Fruit fly (Drosophila melanogaster) whole organism, embryonic: Measurements from ENCODE around the gene CG5823.
A peak's percentile ranks its signal among the peaks of the same experiment; 100 is the strongest.

ENCODE experiments used
- Ada2b ChIP-seq: fragments of 200-800 bp; sonication (Bioruptor generic); IDR thresholded peaks from 2 replicates; pipeline ENCODE4 v1.3.6; 2022; ENCODE audit warnings: missing biosample characterization, missing genetic modification characterization
- BtbVII ChIP-seq: fragments of 200-800 bp; sonication (Bioruptor generic); optimal IDR thresholded peaks from 3 replicates; lab custom pipeline; 2017; ENCODE audit warnings: missing biosample characterization, mild to moderate bottlenecking, missing genetic modification characterization
- CG10654 ChIP-seq: fragments of 200-800 bp; sonication (Bioruptor generic); optimal IDR thresholded peaks from 2 replicates; lab custom pipeline; 2016; ENCODE audit warnings: missing biosample characterization, missing genetic modification characterization
- CG10959 ChIP-seq: fragments of 200-800 bp; sonication (Bioruptor generic); IDR thresholded peaks from 2 replicates; pipeline ENCODE4 v1.3.6; 2022; ENCODE audit warnings: missing biosample characterization, missing genetic modification characterization
- CG12071 ChIP-seq: fragments of 200-800 bp; sonication (Bioruptor generic); optimal IDR thresholded peaks from 3 replicates; lab custom pipeline; 2018; ENCODE audit warnings: missing biosample characterization, mild to moderate bottlenecking, missing genetic modification characterization
- CG13624 ChIP-seq: fragments of 200-800 bp; sonication (Bioruptor generic); optimal IDR thresholded peaks from 2 replicates; lab custom pipeline; 2016; ENCODE audit warnings: missing biosample characterization, missing genetic modification characterization
- CG15696 ChIP-seq: fragments of 200-800 bp; sonication (Bioruptor generic); optimal IDR thresholded peaks from 2 replicates; lab custom pipeline; 2019; ENCODE audit warnings: missing biosample characterization, mild to moderate bottlenecking, missing genetic modification characterization, moderate library complexity
- CG1602 ChIP-seq: fragments of 200-800 bp; sonication (Bioruptor generic); optimal IDR thresholded peaks from 3 replicates; lab custom pipeline; 2016; ENCODE audit warnings: missing biosample characterization, missing genetic modification characterization
- CG16863 ChIP-seq: fragments of 200-800 bp; sonication (Bioruptor generic); optimal IDR thresholded peaks from 3 replicates; lab custom pipeline; 2016; ENCODE audit warnings: missing biosample characterization, missing genetic modification characterization
- CG17186 ChIP-seq: fragments of 200-800 bp; sonication (Bioruptor generic); optimal IDR thresholded peaks from 3 replicates; lab custom pipeline; 2017; ENCODE audit warnings: missing biosample characterization, missing genetic modification reagents, missing genetic modification characterization
- CG17359 ChIP-seq: fragments of 200-800 bp; sonication (Bioruptor generic); optimal IDR thresholded peaks from 3 replicates; lab custom pipeline; 2018; ENCODE audit warnings: missing biosample characterization, mild to moderate bottlenecking, missing genetic modification characterization, moderate library complexity
- CG18599 ChIP-seq: fragments of 200-800 bp; sonication (Bioruptor generic); optimal IDR thresholded peaks from 3 replicates; lab custom pipeline; 2017; ENCODE audit warnings: missing biosample characterization, missing genetic modification characterization, mild to moderate bottlenecking, moderate library complexity, missing genetic modification reagents
- CG31441 ChIP-seq: fragments of 200-800 bp; sonication (Bioruptor generic); IDR thresholded peaks from 2 replicates; pipeline ENCODE4 v1.3.6; 2022; ENCODE audit warnings: missing biosample characterization, missing genetic modification characterization
- CG8290 ChIP-seq, 3 experiments: fragments of 200-800 bp; sonication (Bioruptor generic); optimal IDR thresholded peaks; 2 replicates each; lab custom pipeline; 2016 to 2019; ENCODE audit warnings: missing biosample characterization in 3 of 3, missing genetic modification characterization in 3 of 3, mild to moderate bottlenecking in 2 of 3, moderate library complexity in 1 of 3
- CG9876 ChIP-seq: fragments of 200-800 bp; sonication (Bioruptor generic); optimal IDR thresholded peaks from 2 replicates; lab custom pipeline; 2016; ENCODE audit warnings: missing biosample characterization, missing genetic modification characterization
- D19A ChIP-seq: fragments of 200-800 bp; optimal IDR thresholded peaks from 3 replicates; lab custom pipeline; 2019; ENCODE audit warnings: missing biosample characterization, mild to moderate bottlenecking, missing genetic modification characterization, moderate library complexity
- HHEX ChIP-seq: fragments of 200-800 bp; sonication (Bioruptor generic); optimal IDR thresholded peaks from 3 replicates; lab custom pipeline; 2017; ENCODE audit warnings: missing biosample characterization, mild to moderate bottlenecking, missing genetic modification characterization, missing genetic modification reagents
- Hmr ChIP-seq: fragments of 200-800 bp; sonication (Bioruptor generic); optimal IDR thresholded peaks from 3 replicates; lab custom pipeline; 2017; ENCODE audit warnings: mild to moderate bottlenecking, missing biosample characterization, missing genetic modification reagents, missing genetic modification characterization
- Lim3 ChIP-seq: fragments of 200-800 bp; sonication (Bioruptor generic); IDR thresholded peaks from 2 replicates; pipeline ENCODE4 v1.3.6; 2022; ENCODE audit warnings: missing biosample characterization, missing genetic modification characterization
- NC2α ChIP-seq: fragments of 200-800 bp; sonication (Bioruptor generic); optimal IDR thresholded peaks from 2 replicates; lab custom pipeline; 2016; ENCODE audit warnings: missing biosample characterization, missing genetic modification characterization
- NC2β ChIP-seq: fragments of 200-800 bp; sonication (Bioruptor generic); optimal IDR thresholded peaks from 2 replicates; lab custom pipeline; 2016; ENCODE audit warnings: missing biosample characterization, missing genetic modification characterization
- Oli ChIP-seq: fragments of 200-800 bp; sonication (Bioruptor generic); optimal IDR thresholded peaks from 2 replicates; lab custom pipeline; 2018; ENCODE audit warnings: missing biosample characterization, mild to moderate bottlenecking, missing genetic modification characterization, moderate library complexity
- Rx ChIP-seq: fragments of 200-800 bp; sonication (Bioruptor generic); IDR thresholded peaks from 2 replicates; pipeline ENCODE4 v1.3.6; 2022; ENCODE audit warnings: missing biosample characterization, missing genetic modification characterization
- Six4 ChIP-seq: fragments of 200-800 bp; sonication (Bioruptor generic); optimal IDR thresholded peaks from 2 replicates; lab custom pipeline; 2016; ENCODE audit warnings: missing biosample characterization, missing genetic modification characterization
- Taf1 ChIP-seq: fragments of 200-800 bp; sonication (Bioruptor generic); IDR thresholded peaks from 2 replicates; pipeline ENCODE4 v1.3.6; 2022; ENCODE audit warnings: missing biosample characterization, missing genetic modification characterization
- Trl ChIP-seq, 3 experiments: fragments of >200 bp in 2 of 3; fragments of 200-800 bp in 1 of 3; sonication (Bioruptor generic) in 1 of 3; optimal IDR thresholded peaks; 2 replicates in 1 of 3; 3 replicates in 2 of 3; lab custom pipeline; 2016 to 2017; ENCODE audit warnings: missing biosample characterization in 1 of 3, missing genetic modification characterization in 1 of 3
- ab ChIP-seq: fragments of 200-800 bp; sonication (Bioruptor generic); optimal IDR thresholded peaks from 2 replicates; lab custom pipeline; 2016; ENCODE audit warnings: missing biosample characterization, missing genetic modification characterization
- ac ChIP-seq: fragments of 200-800 bp; sonication (Bioruptor generic); optimal IDR thresholded peaks from 3 replicates; lab custom pipeline; 2017; ENCODE audit warnings: missing biosample characterization, mild to moderate bottlenecking, missing genetic modification characterization
- ara ChIP-seq: fragments of 200-800 bp; sonication (Bioruptor generic); IDR thresholded peaks from 2 replicates; pipeline ENCODE4 v1.3.6; 2022; ENCODE audit warnings: missing biosample characterization, missing genetic modification characterization
- bsh ChIP-seq, 2 experiments: fragments of 200-800 bp; sonication (Bioruptor generic); optimal IDR thresholded peaks; 2 replicates each; lab custom pipeline; 2017 to 2018; ENCODE audit warnings: mild to moderate bottlenecking in 2 of 2, missing biosample characterization in 2 of 2, missing genetic modification characterization in 2 of 2, moderate library complexity in 1 of 2
- cg ChIP-seq: fragments of 200-800 bp; sonication (Bioruptor generic); optimal IDR thresholded peaks from 3 replicates; lab custom pipeline; 2019; ENCODE audit warnings: missing biosample characterization, mild to moderate bottlenecking, missing genetic modification characterization, moderate library complexity
- chif ChIP-seq, 2 experiments: fragments of 200-800 bp; sonication (Bioruptor generic); optimal IDR thresholded peaks; 3 replicates each; lab custom pipeline; 2016; ENCODE audit warnings: missing biosample characterization in 2 of 2, missing genetic modification characterization in 2 of 2
- crol ChIP-seq: fragments of 200-800 bp; sonication (Bioruptor generic); IDR thresholded peaks from 2 replicates; pipeline ENCODE4 v1.3.6; 2022; ENCODE audit warnings: missing biosample characterization, missing genetic modification characterization
- da ChIP-seq: fragments of 200-800 bp; sonication (Bioruptor generic); optimal IDR thresholded peaks from 2 replicates; lab custom pipeline; 2016; ENCODE audit warnings: missing biosample characterization, missing genetic modification characterization
- dmrt11E ChIP-seq: fragments of 200-800 bp; sonication (Bioruptor generic); optimal IDR thresholded peaks from 3 replicates; lab custom pipeline; 2018; ENCODE audit warnings: missing biosample characterization, mild to moderate bottlenecking, missing genetic modification characterization, moderate library complexity
- dysf ChIP-seq: fragments of 200-800 bp; sonication (Bioruptor generic); IDR thresholded peaks from 3 replicates; pipeline ENCODE4 v1.3.6; 2022; ENCODE audit warnings: missing biosample characterization, missing genetic modification characterization
- ems ChIP-seq: fragments of 200-800 bp; sonication (Bioruptor generic); optimal IDR thresholded peaks from 3 replicates; lab custom pipeline; 2016; ENCODE audit warnings: missing biosample characterization, missing genetic modification characterization
- mam ChIP-seq: fragments of 200-800 bp; sonication (Bioruptor generic); optimal IDR thresholded peaks from 3 replicates; lab custom pipeline; 2016; ENCODE audit warnings: missing biosample characterization, missing genetic modification characterization
- org-1 ChIP-seq: fragments of 200-800 bp; sonication (Bioruptor generic); optimal IDR thresholded peaks from 2 replicates; lab custom pipeline; 2017; ENCODE audit warnings: missing biosample characterization, missing genetic modification characterization
- pfk ChIP-seq: fragments of 200-800 bp; sonication (Bioruptor generic); optimal IDR thresholded peaks from 2 replicates; lab custom pipeline; 2018; ENCODE audit warnings: missing biosample characterization, mild to moderate bottlenecking, missing genetic modification characterization, moderate library complexity
- phol ChIP-seq: fragments of 200-800 bp; sonication (Bioruptor generic); optimal IDR thresholded peaks from 3 replicates; lab custom pipeline; 2018; ENCODE audit warnings: missing biosample characterization, mild to moderate bottlenecking, missing genetic modification characterization, moderate library complexity
- pum ChIP-seq: fragments of 200-800 bp; sonication (Bioruptor generic); optimal IDR thresholded peaks from 2 replicates; lab custom pipeline; 2016; ENCODE audit warnings: missing biosample characterization, missing genetic modification characterization
- sim ChIP-seq: fragments of 200-800 bp; sonication (Bioruptor generic); IDR thresholded peaks from 2 replicates; pipeline ENCODE4 v1.3.6; 2022; ENCODE audit warnings: missing biosample characterization, missing genetic modification characterization
- sisA ChIP-seq: fragments of 200-800 bp; sonication (Bioruptor generic); IDR thresholded peaks from 2 replicates; pipeline ENCODE4 v1.3.6; 2022; ENCODE audit warnings: missing biosample characterization, missing genetic modification characterization
- tio ChIP-seq: fragments of 200-800 bp; sonication (Bioruptor generic); optimal IDR thresholded peaks from 2 replicates; lab custom pipeline; 2017; ENCODE audit warnings: missing biosample characterization, missing genetic modification characterization, inconsistent platforms
- tna ChIP-seq: fragments of 200-800 bp; sonication (Bioruptor generic); IDR thresholded peaks from 2 replicates; pipeline ENCODE4 v1.3.6; 2022; ENCODE audit warnings: missing biosample characterization, missing genetic modification characterization; ENCODE audit not compliant: partially characterized antibody
- ttk ChIP-seq: fragments of 200-800 bp; sonication (Bioruptor generic); IDR thresholded peaks from 2 replicates; pipeline ENCODE4 v2.1.2; 2022; ENCODE audit warnings: missing biosample characterization, missing genetic modification characterization

Gene CG5823

dm6 chr3R:17557487-17557886 is 23.1 kb upstream of the CG5823 start (continued):
- TF ChIP-seq mam (GFP tag; lab: Kevin White, UChicago) (no peak), Ada2b (GFP tag; lab: Robert Waterston, UW) (no peak), tna (GFP tag; lab: Robert Waterston, UW) (no peak), ab (GFP tag; lab: Kevin White, UChicago) (no peak), Lim3 (GFP tag; lab: Robert Waterston, UW) (no peak), org-1 (GFP tag; lab: Kevin White, UChicago) (no peak), da (no peak), cg (GFP tag; lab: Kevin White, UChicago) (peak; percentile 34), BtbVII (no peak), Rx (GFP tag; lab: Robert Waterston, UW) (no peak), pfk (peak; percentile 86), Trl (optimal IDR thresholded peaks at IDR 0.05; lab: Kevin White, UChicago) (peak; percentile 85 to 86), Trl (GFP tag; optimal IDR thresholded peaks at IDR 0.05; lab: Kevin White, UChicago) (no peak), crol (GFP tag; lab: Robert Waterston, UW) (0 out of 2 replicates have a peak, but pooled peaks have one; percentile 2)

DNA sequence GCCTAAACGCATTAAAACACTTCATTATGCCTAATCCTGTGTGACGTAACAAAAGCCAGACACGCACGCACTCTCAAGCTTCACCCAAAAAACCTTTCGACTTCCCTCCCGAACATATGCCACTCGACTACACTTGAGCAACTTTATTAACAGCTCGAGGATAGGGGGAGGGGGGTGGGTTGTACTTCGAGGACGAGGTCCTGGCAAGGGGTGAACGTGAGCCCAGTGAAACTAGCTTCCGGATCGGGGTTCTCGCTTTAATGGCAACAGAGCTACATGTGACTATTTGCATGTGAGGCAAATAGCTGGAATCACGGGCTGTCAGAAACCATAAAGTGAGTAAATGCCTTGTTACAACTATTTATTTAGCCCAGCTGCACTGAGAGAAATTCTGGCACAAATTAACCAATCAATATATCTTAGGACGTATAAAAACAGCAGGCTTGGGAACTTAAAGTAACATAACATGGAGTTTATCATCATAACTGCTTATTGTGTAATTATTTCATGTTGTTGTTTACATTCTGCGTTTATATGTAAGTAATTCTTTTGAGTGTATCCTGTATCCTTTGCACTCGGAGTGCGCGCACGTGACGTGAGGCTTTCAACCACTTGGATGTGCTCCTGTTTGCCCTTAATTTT is 16.6 kb upstream of the CG5823 start:
- peak; percentile 50 for TF ChIP-seq CG1602 (GFP tag; lab: Kevin White, UChicago)
- 0 out of 2 replicates have a peak, but pooled peaks have one; percentile 11 for TF ChIP-seq ttk
- TF ChIP-seq D19A (tag; lab: Kevin White, UChicago): peak; percentile 61
- TF ChIP-seq cg (GFP tag; lab: Kevin White, UChicago): no peak
- peak; percentile 40 for TF ChIP-seq CG16863 (GFP tag; lab: Kevin White, UChicago)
- peak; percentile 42 to 77 for TF ChIP-seq chif (GFP tag; optimal IDR thresholded peaks at IDR 0.05; lab: Kevin White, UChicago)
- TF ChIP-seq CG10959 (GFP tag; lab: Robert Waterston, UW): peak; percentile 58
- TF ChIP-seq Rx (GFP tag; lab: Robert Waterston, UW): 0 out of 2 replicates have a peak, but pooled peaks have one; percentile 28
- TF ChIP-seq CG31441 (GFP tag; lab: Robert Waterston, UW): peak; percentile 55
- TF ChIP-seq CG10654: peak; percentile 12
- TF ChIP-seq dmrt11E: peak; percentile 82
- TF ChIP-seq CG13624: peak; percentile 28
- peak; percentile 19; the same call in 1 of the 2 replicates for TF ChIP-seq sim
- peak; percentile 33 for TF ChIP-seq pum (GFP tag; lab: Kevin White, UChicago)
- TF ChIP-seq Six4 (GFP tag; lab: Kevin White, UChicago): peak; percentile 28
- peak; percentile 13 for TF ChIP-seq ems
- peak; percentile 41; the same call in 1 of the 2 replicates for TF ChIP-seq sisA (GFP tag; lab: Robert Waterston, UW)
- peak; percentile 52 for TF ChIP-seq tio (GFP tag; lab: Kevin White, UChicago)
- TF ChIP-seq Taf1 (GFP tag; lab: Robert Waterston, UW): no peak
- no peak for TF ChIP-seq HHEX (GFP tag; lab: Kevin White, UChicago)
- TF ChIP-seq CG17359 (tag; lab: Kevin White, UChicago): peak; percentile 50
- TF ChIP-seq CG8290 (GFP tag; optimal IDR thresholded peaks at IDR 0.05; lab: Kevin White, UChicago): peak; percentile 25
- no peak for TF ChIP-seq CG8290 (tag; optimal IDR thresholded peaks at IDR 0.05; lab: Kevin White, UChicago)
- peak; percentile 60; the same call in 1 of the 2 replicates for TF ChIP-seq ara
- TF ChIP-seq ac (GFP tag; lab: Kevin White, UChicago): peak; percentile 27
- peak; percentile 62 for TF ChIP-seq Oli (tag; lab: Kevin White, UChicago)
- no peak for TF ChIP-seq CG17186
- peak; percentile 13 for TF ChIP-seq CG9876 (GFP tag; lab: Kevin White, UChicago)
- peak; percentile 8 for TF ChIP-seq NC2α (GFP tag; lab: Kevin White, UChicago)
- peak; percentile 58 for TF ChIP-seq CG15696 (tag; lab: Kevin White, UChicago)
- peak; percentile 37; the same call in 2 of the 3 replicates for TF ChIP-seq dysf (GFP tag; lab: Robert Waterston, UW)
- TF ChIP-seq CG12071 (GFP tag; lab: Kevin White, UChicago): no peak
- peak; percentile 70 for TF ChIP-seq phol (tag; lab: Kevin White, UChicago)
- TF ChIP-seq CG18599: peak; percentile 53
- TF ChIP-seq NC2β: peak; percentile 63
- peak in 1 of 2 experiments; percentile 77 for TF ChIP-seq bsh (GFP tag; optimal IDR thresholded peaks at IDR 0.05; lab: Kevin White, UChicago)
- no peak for TF ChIP-seq Hmr
